Worm (Caenorhabditis elegans): ENCODE measurements around the gene C53C11.5.

C53C11.5 gene

ce11 chrX:17314948-17315347 lies 18.9 kb upstream of the C53C11.5 start:
- no peak for TF ChIP-seq T22C8.4 (GFP tag; IDR thresholded peaks at IDR 0.05)
- TF ChIP-seq flt-1 (GFP tag; IDR thresholded peaks at IDR 0.05): no peak
- 0 out of 2 replicates have a peak, but pooled peaks have one; percentile 33 for TF ChIP-seq tab-1 (GFP tag; IDR thresholded peaks at IDR 0.05)
- TF ChIP-seq ref-1 (GFP tag; conservative IDR thresholded peaks at IDR 0.05): no peak
- TF ChIP-seq med-1 (GFP tag; optimal IDR thresholded peaks at IDR 0.05; ENCODE audit: insufficient read depth): no peak
- no peak for TF ChIP-seq ztf-23 (GFP tag; IDR thresholded peaks at IDR 0.05)
- TF ChIP-seq ztf-29 (GFP tag; IDR thresholded peaks at IDR 0.05): 0 out of 2 replicates have a peak, but pooled peaks have one; percentile 14
- no peak for TF ChIP-seq klf-2 (GFP tag; conservative IDR thresholded peaks at IDR 0.05)
- peak; percentile 31 for TF ChIP-seq cog-1 (tag; optimal IDR thresholded peaks at IDR 0.05)

- TF ChIP-seq ref-1 (GFP tag; conservative IDR thresholded peaks at IDR 0.05) (no peak), ztf-29 (GFP tag; IDR thresholded peaks at IDR 0.05) (no peak), cog-1 (tag; optimal IDR thresholded peaks at IDR 0.05) (no peak), med-1 (GFP tag; optimal IDR thresholded peaks at IDR 0.05; ENCODE audit: insufficient read depth) (no peak), klf-2 (GFP tag; conservative IDR thresholded peaks at IDR 0.05) (no peak), tab-1 (GFP tag; IDR thresholded peaks at IDR 0.05) (no peak), ztf-23 (GFP tag; IDR thresholded peaks at IDR 0.05) (no peak), flt-1 (GFP tag; IDR thresholded peaks at IDR 0.05) (no peak), T22C8.4 (GFP tag; IDR thresholded peaks at IDR 0.05) (no peak)
Observed at ce11 chrX:17318284-17318683, 15.6 kb upstream of the C53C11.5 start, which contains the start of gene ptr-5. Gene ptr-5, plus strand, starts transcription at chrX:17318584.

ce11 chrX:17320572-17320971 lies 13.3 kb upstream of the C53C11.5 start:
- TF ChIP-seq ref-1 (GFP tag; conservative IDR thresholded peaks at IDR 0.05) (no peak), med-1 (GFP tag; optimal IDR thresholded peaks at IDR 0.05; ENCODE audit: insufficient read depth) (no peak), ztf-29 (GFP tag; IDR thresholded peaks at IDR 0.05) (no peak), flt-1 (GFP tag; IDR thresholded peaks at IDR 0.05) (no peak), T22C8.4 (GFP tag; IDR thresholded peaks at IDR 0.05) (no peak), tab-1 (GFP tag; IDR thresholded peaks at IDR 0.05) (no peak), klf-2 (GFP tag; conservative IDR thresholded peaks at IDR 0.05) (no peak), cog-1 (tag; optimal IDR thresholded peaks at IDR 0.05) (no peak), ztf-23 (GFP tag; IDR thresholded peaks at IDR 0.05) (no peak)

ce11 chrX:17324954-17325353 lies 8.9 kb upstream of the C53C11.5 start:
- TF ChIP-seq flt-1 (GFP tag; IDR thresholded peaks at IDR 0.05) (no peak), ztf-29 (GFP tag; IDR thresholded peaks at IDR 0.05) (no peak), tab-1 (GFP tag; IDR thresholded peaks at IDR 0.05) (no peak), T22C8.4 (GFP tag; IDR thresholded peaks at IDR 0.05) (no peak), klf-2 (GFP tag; conservative IDR thresholded peaks at IDR 0.05) (no peak)

- no peak for TF ChIP-seq T22C8.4 (GFP tag; IDR thresholded peaks at IDR 0.05)
- TF ChIP-seq med-1 (GFP tag; optimal IDR thresholded peaks at IDR 0.05; ENCODE audit: insufficient read depth): no peak
- no peak for TF ChIP-seq cog-1 (tag; optimal IDR thresholded peaks at IDR 0.05)
- TF ChIP-seq tab-1 (GFP tag; IDR thresholded peaks at IDR 0.05): no peak
- TF ChIP-seq klf-2 (GFP tag; conservative IDR thresholded peaks at IDR 0.05): no peak
- no peak for TF ChIP-seq ztf-29 (GFP tag; IDR thresholded peaks at IDR 0.05)
- no peak for TF ChIP-seq ref-1 (GFP tag; conservative IDR thresholded peaks at IDR 0.05)
- TF ChIP-seq ztf-23 (GFP tag; IDR thresholded peaks at IDR 0.05): no peak
- TF ChIP-seq flt-1 (GFP tag; IDR thresholded peaks at IDR 0.05): no peak
Observed at ce11 chrX:17327226-17327625, 6.6 kb upstream of the C53C11.5 start.

ce11 chrX:17329075-17329474 lies 4.8 kb upstream of the C53C11.5 start:
- TF ChIP-seq ref-1 (GFP tag; conservative IDR thresholded peaks at IDR 0.05): no peak
- no peak for TF ChIP-seq ztf-29 (GFP tag; IDR thresholded peaks at IDR 0.05)
- no peak for TF ChIP-seq flt-1 (GFP tag; IDR thresholded peaks at IDR 0.05)
- TF ChIP-seq cog-1 (tag; optimal IDR thresholded peaks at IDR 0.05): no peak
- TF ChIP-seq med-1 (GFP tag; optimal IDR thresholded peaks at IDR 0.05; ENCODE audit: insufficient read depth): no peak
- no peak for TF ChIP-seq tab-1 (GFP tag; IDR thresholded peaks at IDR 0.05)
- no peak for TF ChIP-seq klf-2 (GFP tag; conservative IDR thresholded peaks at IDR 0.05)
- TF ChIP-seq T22C8.4 (GFP tag; IDR thresholded peaks at IDR 0.05): no peak
- TF ChIP-seq ztf-23 (GFP tag; IDR thresholded peaks at IDR 0.05): no peak

ce11 chrX:17330574-17330973 lies 3.3 kb upstream of the C53C11.5 start:
- TF ChIP-seq ztf-29 (GFP tag; IDR thresholded peaks at IDR 0.05) (no peak), ref-1 (GFP tag; conservative IDR thresholded peaks at IDR 0.05) (no peak), tab-1 (GFP tag; IDR thresholded peaks at IDR 0.05) (no peak), med-1 (GFP tag; optimal IDR thresholded peaks at IDR 0.05; ENCODE audit: insufficient read depth) (no peak)

- no peak for TF ChIP-seq klf-2 (GFP tag; conservative IDR thresholded peaks at IDR 0.05)
- TF ChIP-seq med-1 (GFP tag; optimal IDR thresholded peaks at IDR 0.05; ENCODE audit: insufficient read depth): no peak
- no peak for TF ChIP-seq flt-1 (GFP tag; IDR thresholded peaks at IDR 0.05)
- TF ChIP-seq tab-1 (GFP tag; IDR thresholded peaks at IDR 0.05): no peak
- TF ChIP-seq cog-1 (tag; optimal IDR thresholded peaks at IDR 0.05): no peak
- TF ChIP-seq ref-1 (GFP tag; conservative IDR thresholded peaks at IDR 0.05): no peak
- no peak for TF ChIP-seq ztf-23 (GFP tag; IDR thresholded peaks at IDR 0.05)
- no peak for TF ChIP-seq ztf-29 (GFP tag; IDR thresholded peaks at IDR 0.05)
- no peak for TF ChIP-seq T22C8.4 (GFP tag; IDR thresholded peaks at IDR 0.05)
Observed at ce11 chrX:17336354-17336753, 2.5 kb downstream of the C53C11.5 start, which contains the start of gene C53C11.2. Gene C53C11.2, plus strand, starts transcription at chrX:17336637.

ce11 chrX:17338944-17339343 lies 5.1 kb downstream of the C53C11.5 start:
- no peak for TF ChIP-seq cog-1 (tag; optimal IDR thresholded peaks at IDR 0.05)
- no peak for TF ChIP-seq ztf-23 (GFP tag; IDR thresholded peaks at IDR 0.05)
- no peak for TF ChIP-seq klf-2 (GFP tag; conservative IDR thresholded peaks at IDR 0.05)

- TF ChIP-seq flt-1 (GFP tag; IDR thresholded peaks at IDR 0.05): no peak
- TF ChIP-seq klf-2 (GFP tag; conservative IDR thresholded peaks at IDR 0.05): no peak
- no peak for TF ChIP-seq ref-1 (GFP tag; conservative IDR thresholded peaks at IDR 0.05)
- TF ChIP-seq med-1 (GFP tag; optimal IDR thresholded peaks at IDR 0.05; ENCODE audit: insufficient read depth): no peak
- no peak for TF ChIP-seq cog-1 (tag; optimal IDR thresholded peaks at IDR 0.05)
- no peak for TF ChIP-seq ztf-29 (GFP tag; IDR thresholded peaks at IDR 0.05)
- no peak for TF ChIP-seq tab-1 (GFP tag; IDR thresholded peaks at IDR 0.05)
- no peak for TF ChIP-seq ztf-23 (GFP tag; IDR thresholded peaks at IDR 0.05)
Observed at ce11 chrX:17340484-17340883, 6.6 kb downstream of the C53C11.5 start, which contains the start of gene C53C11.1. Gene C53C11.1, plus strand, starts transcription at chrX:17340784.

Measured in whole organism, midembryonic.